Fruit fly (Drosophila melanogaster): ENCODE data around the gene CG2931.

DNA sequence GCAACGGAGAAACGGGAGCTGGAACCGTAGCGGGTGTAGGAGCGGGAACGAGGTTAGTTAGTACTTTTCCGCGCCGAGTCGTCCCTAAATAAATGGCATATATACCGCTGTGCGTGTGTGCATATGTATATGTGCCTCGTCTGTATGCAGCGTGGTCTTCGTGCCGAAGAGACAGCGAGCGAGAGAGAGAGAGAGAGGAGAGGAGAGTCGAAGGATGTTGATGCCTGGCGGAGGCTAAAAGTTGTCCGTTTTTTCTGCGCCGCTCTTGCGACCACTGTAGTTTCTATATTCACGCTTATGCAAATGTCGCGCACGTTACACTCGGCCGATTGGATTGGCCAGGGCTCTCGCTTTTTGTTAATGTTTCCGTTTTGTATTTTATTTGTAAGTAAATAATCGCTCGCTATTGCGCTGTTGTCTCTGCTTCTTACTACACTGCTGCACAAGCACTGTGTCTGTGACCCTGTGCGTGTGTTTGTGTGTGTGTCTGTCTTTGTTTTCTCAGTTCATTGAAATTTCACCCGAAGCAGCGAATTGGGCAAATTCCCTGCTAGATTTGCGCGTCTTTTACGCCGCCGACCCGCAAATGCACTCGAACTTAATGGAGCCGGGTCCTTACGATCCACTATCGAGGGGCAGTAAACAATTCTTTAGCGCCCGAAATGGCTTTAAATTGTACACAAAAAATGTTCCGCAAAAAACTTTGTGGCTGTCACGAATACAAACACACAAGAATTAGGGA is 44.1 kb upstream of the CG2931 start, which contains the start of gene Rga:
- TF ChIP-seq CTCF (optimal IDR thresholded peaks at IDR 0.05) (no peak), CG8478 (optimal IDR thresholded peaks at IDR 0.05) (no peak)

All from S2 (cell line).